Worm (Caenorhabditis elegans): Measurements from ENCODE around the gene F40F9.3.

- TF ChIP-seq unc-62 (GFP tag; optimal IDR thresholded peaks at IDR 0.05) (no peak), nhr-11 (tag; optimal IDR thresholded peaks at IDR 0.05) (no peak), ceh-16 (tag; optimal IDR thresholded peaks at IDR 0.05) (no peak), mab-5 (tag; optimal IDR thresholded peaks at IDR 0.05) (no peak), egl-27 (tag; optimal IDR thresholded peaks at IDR 0.05) (no peak), unc-39 (tag; optimal IDR thresholded peaks at IDR 0.05) (no peak), lsy-2 (tag; optimal IDR thresholded peaks at IDR 0.05) (no peak)
Observed at ce11 chrV:9679166-9679565, 35.8 kb upstream of the F40F9.3 start, which contains the start of gene ZK287.9.
